Fruit fly (Drosophila melanogaster) Kc167 (cell line): ENCODE measurements around the gene Nep1.

Experiments used
- Myc ChIP-seq: fragments of >200 bp; optimal IDR thresholded peaks from 2 replicates; lab custom pipeline; 2017; ENCODE audit warnings: missing external identifiers
- Sin3A ChIP-seq: fragments of >200 bp; optimal IDR thresholded peaks from 2 replicates; lab custom pipeline; 2018; ENCODE audit warnings: missing external identifiers
- h ChIP-seq: fragments of >200 bp; optimal IDR thresholded peaks from 3 replicates; lab custom pipeline; 2018; ENCODE audit warnings: missing external identifiers
- insv ChIP-seq: fragments of >200 bp; optimal IDR thresholded peaks from 3 replicates; lab custom pipeline; 2018; ENCODE audit warnings: missing external identifiers
- psq ChIP-seq: fragments of >200 bp; optimal IDR thresholded peaks from 2 replicates; lab custom pipeline; 2017; ENCODE audit warnings: missing external identifiers
- ttk ChIP-seq: sonication (Bioruptor generic); optimal IDR thresholded peaks from 2 replicates; lab custom pipeline; 2017; ENCODE audit warnings: missing external identifiers

Gene Nep1

DNA sequence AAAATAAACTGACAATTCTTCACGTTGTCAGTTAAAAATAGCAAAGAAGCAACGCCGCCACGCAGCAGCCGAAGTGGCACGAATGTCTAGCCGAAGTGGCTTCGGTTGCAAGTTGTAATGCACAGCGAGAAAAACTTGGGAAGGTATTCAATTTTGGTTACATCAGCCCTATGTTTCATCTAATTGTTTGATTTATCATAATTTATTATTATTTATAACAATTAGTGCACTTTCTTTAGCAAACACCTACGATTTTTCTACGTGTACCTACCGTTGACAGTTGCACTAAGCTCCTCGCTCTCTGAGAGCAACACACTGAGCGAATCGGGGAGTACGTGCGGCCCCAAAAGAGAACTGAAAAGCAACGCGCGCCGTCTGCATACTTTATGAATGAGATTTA is 16.2 kb upstream of the Nep1 start, which contains the start of gene Tsp5D:
Gene Tsp5D, minus strand, starts transcription at position 13 of the 400 bp plus-strand sequence.
- no peak for TF ChIP-seq Sin3A (lab: Kevin White, UChicago)
- no peak for TF ChIP-seq insv
- no peak for TF ChIP-seq Myc (lab: Kevin White, UChicago)
- no peak for TF ChIP-seq ttk (lab: Kevin White, UChicago)
- no peak for TF ChIP-seq psq (lab: Kevin White, UChicago)
- no peak for TF ChIP-seq h (lab: Kevin White, UChicago)

DNA sequence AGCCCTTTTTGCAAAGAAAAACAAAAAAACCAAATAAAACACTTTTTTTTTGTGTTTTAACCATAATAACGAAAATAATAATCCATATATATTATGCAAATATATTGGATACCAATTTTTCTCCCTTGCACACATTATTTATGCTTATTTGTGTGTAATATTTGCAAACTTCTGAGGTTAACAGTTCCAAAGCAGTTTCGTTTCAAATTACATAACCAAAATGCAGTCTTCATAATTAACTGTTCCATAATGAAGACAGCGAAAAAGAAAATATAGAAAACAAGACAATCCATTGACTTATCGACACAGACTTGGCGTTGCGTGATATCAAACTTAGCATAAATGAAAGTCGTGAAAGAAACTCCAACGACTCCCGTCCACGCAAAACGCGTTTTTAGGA is 15.4 kb upstream of the Nep1 start:
- TF ChIP-seq ttk (lab: Kevin White, UChicago) (no peak), insv (no peak), psq (lab: Kevin White, UChicago) (no peak), Sin3A (lab: Kevin White, UChicago) (no peak), Myc (lab: Kevin White, UChicago) (no peak), h (lab: Kevin White, UChicago) (no peak)

DNA sequence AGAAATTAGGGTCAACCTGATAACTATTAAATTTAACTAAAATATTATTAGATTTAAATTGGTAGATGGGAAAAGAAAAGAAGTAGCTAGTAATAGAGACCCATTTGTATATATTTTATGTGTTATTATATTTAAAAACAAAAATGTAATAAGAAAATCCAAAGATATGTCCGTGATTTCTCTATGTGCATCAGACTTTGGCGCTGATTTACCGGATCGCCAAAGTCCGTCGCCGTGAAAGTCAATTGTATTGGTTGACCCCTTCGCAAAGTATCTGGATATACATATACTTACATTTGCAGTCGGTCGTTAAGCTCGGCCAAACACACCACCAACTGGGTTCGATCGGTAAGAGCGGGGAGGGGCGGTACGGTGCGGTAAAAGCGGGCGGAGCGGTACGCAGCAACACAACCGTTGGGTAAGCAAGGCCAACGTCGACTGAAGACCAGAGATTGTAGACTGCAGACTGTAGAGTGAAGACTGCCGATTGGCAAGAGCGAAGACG is 13.9 kb upstream of the Nep1 start:
- no peak for TF ChIP-seq ttk (lab: Kevin White, UChicago)
- no peak for TF ChIP-seq psq (lab: Kevin White, UChicago)
- TF ChIP-seq h (lab: Kevin White, UChicago) = no peak

DNA sequence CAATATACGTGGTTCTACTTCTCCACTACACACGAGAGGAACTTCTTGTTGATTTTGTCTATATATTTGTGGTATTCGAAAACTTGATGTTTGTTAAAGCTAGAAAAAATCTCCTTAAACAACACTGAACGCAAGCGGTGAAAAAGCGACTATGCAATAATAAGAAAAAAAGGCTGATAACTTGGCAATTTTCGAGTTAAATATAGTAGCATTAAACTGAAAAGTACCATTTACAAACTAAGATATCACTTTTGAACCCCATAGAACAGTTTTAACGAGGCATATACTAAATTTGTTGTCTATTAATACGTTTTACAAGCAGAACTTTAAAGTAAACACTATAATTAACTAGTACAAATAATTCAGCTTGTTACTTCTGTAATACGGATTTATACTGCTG is 13.3 kb upstream of the Nep1 start, which contains the start of gene CG4666:
Gene CG4666, minus strand, starts transcription at position 101 of the 400 bp plus-strand sequence.
- no peak for TF ChIP-seq psq (lab: Kevin White, UChicago)
- TF ChIP-seq Sin3A (lab: Kevin White, UChicago) = no peak
- no peak for TF ChIP-seq h (lab: Kevin White, UChicago)
- TF ChIP-seq ttk (lab: Kevin White, UChicago) = no peak
- TF ChIP-seq Myc (lab: Kevin White, UChicago) = no peak
- no peak for TF ChIP-seq insv

DNA sequence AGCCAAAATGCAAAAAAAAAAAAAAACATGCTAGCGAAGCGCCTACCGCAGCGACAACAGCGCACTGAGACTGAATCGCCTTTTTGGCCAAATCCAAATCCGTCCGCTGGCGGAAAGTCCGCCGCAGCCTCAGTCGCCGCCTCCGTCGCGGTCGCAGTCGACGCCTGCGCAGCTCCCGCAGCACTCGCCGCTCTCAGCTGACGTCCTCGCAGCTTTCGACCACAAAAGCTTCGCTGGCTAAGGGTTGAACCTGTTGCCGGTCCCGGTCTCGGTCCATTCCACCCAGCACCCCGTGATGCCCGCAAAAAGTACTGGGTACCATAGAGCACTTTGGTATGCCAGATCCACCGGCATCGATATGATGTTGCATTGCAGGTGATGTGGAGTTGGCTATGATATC is 9.7 kb upstream of the Nep1 start, which contains the start of gene CG4660:
Gene CG4660, minus strand, starts transcription at position 77 of the 400 bp plus-strand sequence.
- TF ChIP-seq insv = no peak
- no peak for TF ChIP-seq Sin3A (lab: Kevin White, UChicago)
- TF ChIP-seq Myc (lab: Kevin White, UChicago) = no peak
- TF ChIP-seq psq (lab: Kevin White, UChicago) = no peak
- no peak for TF ChIP-seq ttk (lab: Kevin White, UChicago)
- TF ChIP-seq h (lab: Kevin White, UChicago) = no peak

DNA sequence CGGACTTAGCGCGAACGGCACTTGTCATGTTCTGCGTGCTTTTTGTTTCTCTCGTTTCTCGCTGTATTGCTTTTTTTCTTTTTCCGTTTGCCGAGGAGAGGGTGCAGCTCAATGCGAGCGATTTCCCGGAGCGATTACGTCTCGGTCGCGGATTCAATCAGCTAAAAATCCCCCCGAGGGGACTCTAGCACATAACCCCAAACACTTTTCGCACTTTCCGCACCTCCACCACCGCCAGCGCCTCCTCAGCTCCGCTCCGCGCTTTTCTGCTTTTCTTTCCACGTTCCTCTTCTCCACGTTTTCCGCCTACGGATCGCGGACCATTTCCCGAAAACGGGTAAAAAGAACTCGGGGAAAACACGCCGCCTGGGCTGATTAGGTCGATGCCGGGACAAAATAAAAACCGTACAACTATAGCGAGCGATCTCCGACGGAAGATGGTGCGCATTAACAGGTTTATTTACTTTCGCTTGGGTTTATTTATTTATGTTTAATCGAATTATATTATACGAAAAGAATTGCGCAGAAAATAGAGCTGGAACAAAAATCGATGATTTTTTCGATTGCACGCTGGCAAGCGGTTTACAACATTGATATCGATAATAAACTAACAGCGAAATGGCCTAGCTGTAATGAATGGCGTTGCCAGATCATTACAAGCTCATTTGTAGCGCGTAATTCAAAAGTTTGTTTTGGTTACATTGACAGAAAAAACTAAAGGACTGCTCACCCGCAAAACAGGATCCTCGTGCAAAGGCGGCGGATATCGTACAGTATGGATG is 1.1 kb upstream of the Nep1 start, which contains the start of gene raptor:
Gene raptor, minus strand, starts transcription at position 523 of the 782 bp plus-strand sequence.
- no peak for TF ChIP-seq Sin3A (lab: Kevin White, UChicago)
- TF ChIP-seq insv = no peak
- TF ChIP-seq ttk (lab: Kevin White, UChicago) = no peak
- TF ChIP-seq psq (lab: Kevin White, UChicago) = no peak
- TF ChIP-seq Myc (lab: Kevin White, UChicago) = no peak
- TF ChIP-seq h (lab: Kevin White, UChicago) = no peak

DNA sequence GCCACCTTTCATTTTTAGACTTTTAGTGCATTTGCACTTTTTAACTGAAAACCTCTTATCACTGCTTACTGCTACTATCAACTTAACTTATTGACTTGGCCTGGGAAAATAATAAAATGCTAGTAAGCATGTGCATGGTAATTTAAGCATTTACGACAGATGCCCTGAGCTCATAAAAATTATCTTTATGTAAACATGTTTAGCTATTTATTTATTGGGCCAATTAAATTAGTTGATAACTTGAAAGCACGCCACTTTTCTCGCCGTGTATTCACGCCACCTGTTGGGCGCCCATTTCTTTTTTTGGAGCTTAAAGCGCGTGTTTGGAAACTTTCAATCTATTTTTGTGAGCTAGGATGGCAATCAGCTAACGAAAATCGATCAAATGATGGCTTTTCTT is 1.2 kb downstream of the Nep1 start:
- TF ChIP-seq h (lab: Kevin White, UChicago) (no peak), insv (no peak), psq (lab: Kevin White, UChicago) (no peak), Sin3A (lab: Kevin White, UChicago) (no peak), ttk (lab: Kevin White, UChicago) (no peak), Myc (lab: Kevin White, UChicago) (no peak)

DNA sequence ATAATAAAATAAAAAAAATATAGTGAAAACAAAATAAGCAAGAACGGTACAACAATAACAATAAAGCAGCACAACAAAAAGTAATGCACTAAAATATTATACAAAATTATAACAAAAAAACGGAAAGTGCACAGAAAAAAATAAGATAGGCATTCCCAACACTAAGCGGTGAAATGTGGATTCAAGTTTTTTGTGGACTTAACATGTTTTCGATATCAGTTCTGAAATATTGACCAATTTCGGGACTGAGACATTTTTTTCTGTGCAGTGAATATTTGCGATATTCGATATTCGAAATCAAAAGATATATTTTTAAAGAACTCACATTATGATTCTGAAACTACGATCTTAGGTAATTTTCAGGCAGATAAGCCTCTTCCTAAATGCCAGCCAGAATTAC is 3.1 kb downstream of the Nep1 start:
- no peak for TF ChIP-seq Myc (lab: Kevin White, UChicago)
- no peak for TF ChIP-seq Sin3A (lab: Kevin White, UChicago)
- no peak for TF ChIP-seq psq (lab: Kevin White, UChicago)
- no peak for TF ChIP-seq insv
- no peak for TF ChIP-seq h (lab: Kevin White, UChicago)
- no peak for TF ChIP-seq ttk (lab: Kevin White, UChicago)

DNA sequence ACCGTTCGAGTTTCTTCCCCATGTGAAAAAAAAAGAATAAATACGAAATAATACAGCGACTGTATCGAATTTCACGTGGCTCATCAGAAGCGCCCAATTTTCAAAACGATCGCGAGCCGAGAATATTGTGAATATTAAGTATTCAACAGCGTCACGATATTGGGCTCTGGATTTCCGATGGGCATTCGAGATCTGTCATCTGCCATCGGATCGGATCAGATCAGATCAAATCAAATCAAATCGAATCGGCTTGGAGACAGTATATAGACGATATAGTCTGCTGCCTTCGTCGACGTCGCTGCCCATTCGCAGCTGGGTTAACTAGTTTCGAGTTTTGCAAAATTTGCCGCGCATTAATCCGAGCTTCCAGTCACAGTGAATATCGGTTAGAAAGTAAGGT is 3.6 kb downstream of the Nep1 start:
- TF ChIP-seq h (lab: Kevin White, UChicago) (no peak), Sin3A (lab: Kevin White, UChicago) (no peak), Myc (lab: Kevin White, UChicago) (no peak), psq (lab: Kevin White, UChicago) (no peak), ttk (lab: Kevin White, UChicago) (no peak), insv (no peak)

DNA sequence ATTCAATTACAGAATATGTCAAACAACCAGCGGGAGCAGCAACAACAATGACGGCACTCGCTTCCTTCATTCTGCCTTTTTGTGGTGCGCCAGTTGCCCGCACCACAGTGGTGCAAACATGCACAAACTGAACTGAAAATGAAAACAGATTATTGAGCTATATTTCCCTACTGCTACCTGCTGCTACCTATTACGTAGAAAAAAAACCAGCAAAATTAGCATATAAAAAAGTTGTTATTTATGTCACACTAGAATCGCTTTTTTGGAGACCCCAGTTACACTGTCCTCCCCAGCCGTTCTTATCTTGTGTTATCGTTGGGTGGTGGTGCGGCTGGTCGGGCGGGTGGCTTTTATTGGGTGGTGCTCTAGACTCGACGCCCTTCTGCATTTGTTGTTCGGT is 6.6 kb downstream of the Nep1 start:
- TF ChIP-seq insv = no peak

DNA sequence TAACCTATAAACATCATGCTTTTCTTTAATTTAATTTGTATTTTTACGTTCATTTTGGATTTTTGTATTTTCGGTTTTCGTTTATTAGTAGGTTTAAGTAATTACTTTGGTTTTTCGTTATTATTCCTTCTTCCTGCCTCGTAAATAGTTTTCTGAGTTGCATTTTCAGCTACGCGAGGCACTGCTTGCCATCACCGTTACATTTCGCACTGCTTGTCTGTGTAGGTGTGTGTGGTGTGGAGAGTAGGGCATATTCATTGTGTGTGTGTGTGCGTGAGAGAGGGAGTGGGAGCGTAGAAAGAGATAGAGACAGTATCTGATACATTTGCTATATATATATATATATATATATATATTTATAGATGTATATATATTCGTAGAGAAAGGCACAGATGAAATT is 13.7 kb downstream of the Nep1 start:
- no peak for TF ChIP-seq Myc (lab: Kevin White, UChicago)
- TF ChIP-seq psq (lab: Kevin White, UChicago) = no peak
- TF ChIP-seq h (lab: Kevin White, UChicago) = no peak
- no peak for TF ChIP-seq ttk (lab: Kevin White, UChicago)
- no peak for TF ChIP-seq insv
- no peak for TF ChIP-seq Sin3A (lab: Kevin White, UChicago)

DNA sequence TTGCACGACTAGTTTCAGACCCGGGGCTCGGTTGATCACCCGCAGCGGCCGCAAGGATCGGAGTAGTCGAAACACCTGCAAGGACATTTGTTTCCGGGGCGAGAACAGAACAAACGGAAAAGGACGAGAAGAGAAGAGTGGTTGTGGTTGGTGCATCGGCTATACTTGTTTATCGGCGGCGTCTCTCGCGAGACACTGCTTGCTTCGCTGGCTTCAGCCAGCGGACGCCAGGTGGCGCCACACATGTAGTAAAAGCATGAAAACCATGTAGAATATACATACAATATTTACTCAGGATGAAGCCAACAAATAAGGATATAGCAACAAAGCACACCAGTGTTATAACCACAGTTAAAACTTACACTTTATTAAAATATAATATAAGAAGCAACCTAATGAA is 18.9 kb downstream of the Nep1 start:
- TF ChIP-seq psq (lab: Kevin White, UChicago) (no peak), insv (no peak), Sin3A (lab: Kevin White, UChicago) (no peak), ttk (lab: Kevin White, UChicago) (no peak), h (lab: Kevin White, UChicago) (no peak), Myc (lab: Kevin White, UChicago) (no peak)
